Worm (Caenorhabditis elegans) whole organism, young adult: Measurements from ENCODE around the gene sut-2.
A peak's percentile ranks its signal among the peaks of the same experiment; 100 is the strongest.

Source experiments
- B0261.1 ChIP-seq: sonication (generic microtip); optimal IDR thresholded peaks from 2 replicates; lab custom pipeline; 2016; ENCODE audit warnings: mild to moderate bottlenecking, missing genetic modification characterization, moderate library complexity, missing compliant biosample characterization
- B0336.3 ChIP-seq: fragments of 200-800 bp; sonication (Bioruptor generic); IDR thresholded peaks from 2 replicates; pipeline ENCODE4 v1.3.6; 2022; ENCODE audit warnings: missing genetic modification characterization, missing compliant biosample characterization
- C06A6.2 ChIP-seq: fragments of 200-800 bp; sonication (Bioruptor generic); conservative IDR thresholded peaks from 2 replicates; pipeline ENCODE4 v1.3.6; 2022; ENCODE audit warnings: missing genetic modification characterization, missing compliant biosample characterization
- D2030.7 ChIP-seq: fragments of 200-800 bp; sonication (Bioruptor generic); IDR thresholded peaks from 2 replicates; pipeline ENCODE4 v1.3.6; 2022; ENCODE audit warnings: missing genetic modification reagents, missing genetic modification characterization, missing compliant biosample characterization
- F57A8.1 ChIP-seq: fragments of 200-800 bp; sonication (Bioruptor generic); optimal IDR thresholded peaks from 2 replicates; lab custom pipeline; 2018; ENCODE audit warnings: mild to moderate bottlenecking, missing genetic modification characterization, moderate library complexity, missing compliant biosample characterization
- K12H6.12 ChIP-seq: fragments of 200-800 bp; sonication (Bioruptor generic); optimal IDR thresholded peaks from 2 replicates; lab custom pipeline; 2018; ENCODE audit warnings: mild to moderate bottlenecking, missing genetic modification characterization, missing compliant biosample characterization
- Y53G8AR.9 ChIP-seq: fragments of 200-800 bp; sonication (Bioruptor generic); conservative IDR thresholded peaks from 2 replicates; pipeline ENCODE4 v1.3.6; 2022; ENCODE audit warnings: missing genetic modification reagents, missing genetic modification characterization, missing compliant biosample characterization
- Y67H2A.10 ChIP-seq: fragments of 200-800 bp; sonication (Bioruptor generic); conservative IDR thresholded peaks from 2 replicates; pipeline ENCODE4 v1.3.6; 2022; ENCODE audit warnings: missing genetic modification reagents, missing genetic modification characterization, missing compliant biosample characterization
- Y95B8A.8 ChIP-seq: fragments of 200-800 bp; sonication (Bioruptor generic); IDR thresholded peaks from 2 replicates; pipeline ENCODE4 v1.3.6; 2022; ENCODE audit warnings: missing genetic modification reagents, missing genetic modification characterization, missing compliant biosample characterization
- akir-1 ChIP-seq: fragments of 200-800 bp; sonication (Bioruptor generic); optimal IDR thresholded peaks from 2 replicates; lab custom pipeline; 2018; ENCODE audit warnings: mild to moderate bottlenecking, missing genetic modification characterization, moderate library complexity, missing compliant biosample characterization
- atf-7 ChIP-seq: sonication (generic microtip); optimal IDR thresholded peaks from 2 replicates; lab custom pipeline; 2017; ENCODE audit warnings: mild to moderate bottlenecking, missing genetic modification characterization, missing compliant biosample characterization
- athp-1 ChIP-seq: sonication (generic microtip); optimal IDR thresholded peaks from 2 replicates; lab custom pipeline; 2017; ENCODE audit warnings: mild to moderate bottlenecking, missing genetic modification characterization, missing compliant biosample characterization
- ceh-27 ChIP-seq: fragments of 200-800 bp; sonication (Bioruptor generic); optimal IDR thresholded peaks from 2 replicates; lab custom pipeline; 2018; ENCODE audit warnings: mild to moderate bottlenecking, missing genetic modification characterization, moderate library complexity, missing compliant biosample characterization
- ceh-40 ChIP-seq: fragments of 200-800 bp; sonication (Bioruptor generic); IDR thresholded peaks from 2 replicates; pipeline ENCODE4 v1.3.6; 2022; ENCODE audit warnings: missing genetic modification characterization, missing compliant biosample characterization
- ceh-91 ChIP-seq: fragments of 200-800 bp; sonication (Bioruptor generic); IDR thresholded peaks from 2 replicates; pipeline ENCODE4 v1.3.6; 2022; ENCODE audit warnings: missing genetic modification reagents, missing genetic modification characterization, missing compliant biosample characterization
- egl-44 ChIP-seq: fragments of 200-800 bp; sonication (Bioruptor generic); IDR thresholded peaks from 2 replicates; pipeline ENCODE4 v1.3.6; 2022; ENCODE audit warnings: missing genetic modification reagents, missing genetic modification characterization, missing compliant biosample characterization
- ets-4 ChIP-seq: fragments of 200-800 bp; sonication (Bioruptor generic); optimal IDR thresholded peaks from 2 replicates; lab custom pipeline; 2018; ENCODE audit warnings: mild to moderate bottlenecking, missing genetic modification characterization, missing compliant biosample characterization
- hlh-12 ChIP-seq: sonication (generic microtip); optimal IDR thresholded peaks from 2 replicates; lab custom pipeline; 2016; ENCODE audit warnings: missing genetic modification characterization, missing compliant biosample characterization
- lsl-1 ChIP-seq: fragments of 200-800 bp; sonication (Bioruptor generic); optimal IDR thresholded peaks from 2 replicates; lab custom pipeline; 2018; ENCODE audit warnings: mild to moderate bottlenecking, missing genetic modification characterization, moderate library complexity, missing compliant biosample characterization
- lsy-27 ChIP-seq: sonication (generic microtip); optimal IDR thresholded peaks from 2 replicates; lab custom pipeline; 2017; ENCODE audit warnings: missing genetic modification characterization, mild to moderate bottlenecking, missing compliant biosample characterization, antibody characterized with exemption, missing genotype, borderline replicate concordance; ENCODE audit not compliant: insufficient read depth
- madf-3 ChIP-seq: fragments of 200-800 bp; sonication (Bioruptor generic); IDR thresholded peaks from 2 replicates; pipeline ENCODE4 v1.3.6; 2022; ENCODE audit warnings: missing genetic modification reagents, missing genetic modification characterization, missing compliant biosample characterization
- mes-4 ChIP-seq: sonication (generic microtip); optimal IDR thresholded peaks from 2 replicates; lab custom pipeline; 2016; ENCODE audit warnings: missing genotype, missing genetic modification characterization, missing compliant biosample characterization
- nfya-1 ChIP-seq: sonication (generic microtip); optimal IDR thresholded peaks from 2 replicates; lab custom pipeline; 2017; ENCODE audit warnings: antibody characterized with exemption, missing compliant biosample characterization, missing genetic modification characterization, borderline replicate concordance; ENCODE audit not compliant: insufficient read depth
- nfyb-1 ChIP-seq: fragments of 200-800 bp; sonication (Bioruptor generic); IDR thresholded peaks from 2 replicates; pipeline ENCODE4 v1.3.6; 2022; ENCODE audit warnings: missing genetic modification reagents, missing genetic modification characterization, missing compliant biosample characterization
- nhr-80 ChIP-seq: sonication (generic microtip); optimal IDR thresholded peaks from 2 replicates; lab custom pipeline; 2016; ENCODE audit warnings: missing genetic modification characterization, missing compliant biosample characterization
- pha-4 ChIP-seq: fragments of 150-350 bp; sonication (generic microtip); optimal IDR thresholded peaks from 2 replicates; lab custom pipeline; 2014; ENCODE audit warnings: missing biosample characterization, missing genetic modification reagents, missing genetic modification characterization
- rcor-1 ChIP-seq: fragments of 200-800 bp; sonication (Bioruptor generic); IDR thresholded peaks from 2 replicates; pipeline ENCODE4 v1.3.6; 2022; ENCODE audit warnings: missing genetic modification reagents, missing genetic modification characterization, missing compliant biosample characterization
- repo-1 ChIP-seq: sonication (generic microtip); optimal IDR thresholded peaks from 2 replicates; lab custom pipeline; 2017; ENCODE audit warnings: mild to moderate bottlenecking, missing genetic modification characterization, missing compliant biosample characterization
- rpc-1 ChIP-seq, 2 experiments: fragments of 150-350 bp in 1 of 2; sonication (generic microtip) in 1 of 2; optimal IDR thresholded peaks; 2 replicates each; lab custom pipeline; 2014 to 2018; ENCODE audit warnings: missing biosample characterization in 1 of 2, missing genetic modification characterization in 1 of 2, missing genetic modification reagents in 1 of 2, missing genotype in 1 of 2
- sdz-38 ChIP-seq: sonication (generic microtip); optimal IDR thresholded peaks from 2 replicates; lab custom pipeline; 2016; ENCODE audit warnings: missing genotype, missing genetic modification characterization, missing compliant biosample characterization
- snpc-1.3 ChIP-seq: sonication (generic microtip); optimal IDR thresholded peaks from 2 replicates; lab custom pipeline; 2017; ENCODE audit warnings: missing genetic modification characterization, mild to moderate bottlenecking, missing compliant biosample characterization, antibody characterized with exemption, moderate library complexity, missing genotype, missing genetic modification reagents; ENCODE audit not compliant: insufficient read depth
- somi-1 ChIP-seq: fragments of 200-800 bp; sonication (Bioruptor generic); optimal IDR thresholded peaks from 2 replicates; lab custom pipeline; 2018; ENCODE audit warnings: mild to moderate bottlenecking, missing genetic modification characterization, missing compliant biosample characterization
- sptf-2 ChIP-seq: fragments of 200-800 bp; sonication (Bioruptor generic); optimal IDR thresholded peaks from 2 replicates; lab custom pipeline; 2018; ENCODE audit warnings: mild to moderate bottlenecking, missing genetic modification characterization, missing compliant biosample characterization
- tbx-9 ChIP-seq: sonication (generic microtip); optimal IDR thresholded peaks from 2 replicates; lab custom pipeline; 2016; ENCODE audit warnings: borderline replicate concordance, missing genetic modification characterization, inconsistent platforms, missing compliant biosample characterization
- zfh-2 ChIP-seq: fragments of 200-800 bp; sonication (Bioruptor generic); conservative IDR thresholded peaks from 2 replicates; pipeline ENCODE4 v1.3.6; 2022; ENCODE audit warnings: missing genetic modification reagents, missing genetic modification characterization, missing compliant biosample characterization
- ztf-22 ChIP-seq: fragments of 200-800 bp; sonication (Bioruptor generic); optimal IDR thresholded peaks from 2 replicates; lab custom pipeline; 2018; ENCODE audit warnings: mild to moderate bottlenecking, missing genetic modification characterization, moderate library complexity, missing compliant biosample characterization

sut-2 gene

DNA sequence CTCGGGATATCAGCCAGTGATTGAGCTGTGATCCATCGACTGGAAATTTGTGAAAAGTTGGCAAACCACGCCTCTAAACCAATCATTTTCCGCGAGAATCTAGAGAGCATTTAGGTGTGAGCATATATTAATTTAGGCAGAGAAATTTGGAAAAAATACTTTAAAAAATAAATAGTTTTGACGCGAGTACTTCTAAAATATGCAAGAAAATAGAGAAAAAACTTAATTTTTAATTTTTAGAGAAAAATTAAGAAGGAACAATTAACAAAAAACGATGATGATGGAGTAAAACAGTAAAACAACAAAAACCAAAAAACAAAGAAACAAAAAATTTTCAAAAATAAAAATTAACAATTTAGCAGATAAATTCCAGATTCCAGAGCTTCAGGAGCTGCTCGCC, 37.0 kb upstream of the sut-2 start, which contains the start of gene txt-6:
Gene txt-6 (minus strand): TSS at position 101 of the 400 bp plus-strand sequence.
- TF ChIP-seq repo-1 (tag; lab: Kevin White, UChicago) (no peak), mes-4 (tag; lab: Kevin White, UChicago) (no peak), C06A6.2 (GFP tag; lab: Robert Waterston, UW) (no peak), Y95B8A.8 (GFP tag; lab: Robert Waterston, UW) (no peak), rcor-1 (no peak), B0261.1 (tag; lab: Kevin White, UChicago) (no peak), lsl-1 (GFP tag; lab: Kevin White, UChicago) (no peak), akir-1 (GFP tag; lab: Kevin White, UChicago) (no peak), sdz-38 (tag; lab: Kevin White, UChicago) (no peak), somi-1 (no peak), egl-44 (GFP tag; lab: Robert Waterston, UW) (no peak), nfya-1 (no peak), athp-1 (no peak), K12H6.12 (no peak), ceh-27 (GFP tag; lab: Kevin White, UChicago) (no peak), snpc-1.3 (tag; lab: Kevin White, UChicago) (no peak), sptf-2 (GFP tag; lab: Kevin White, UChicago) (no peak)

DNA sequence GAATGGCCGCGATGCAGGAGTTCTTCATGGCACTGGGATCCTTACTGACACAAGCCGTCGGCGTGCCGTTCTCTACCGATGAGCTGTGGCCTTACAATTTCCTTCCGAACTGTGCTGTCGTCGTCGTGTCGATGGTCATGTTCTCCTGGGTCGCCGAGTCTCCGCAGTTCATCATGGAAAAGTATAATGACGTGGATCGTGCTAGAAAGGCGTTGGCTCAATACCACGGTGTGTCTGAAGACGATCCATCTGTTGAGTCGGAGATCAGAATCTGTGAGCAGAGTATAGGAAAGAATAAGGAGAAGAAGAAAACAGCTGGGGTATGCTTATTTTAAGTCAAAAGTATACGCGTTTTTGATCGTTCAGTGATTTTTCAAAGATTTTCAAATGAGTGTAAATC, 29.4 kb upstream of the sut-2 start:
- TF ChIP-seq rpc-1 (optimal IDR thresholded peaks at IDR 0.05; lab: Kevin White, UChicago) = no peak
- TF ChIP-seq rpc-1 (tag; optimal IDR thresholded peaks at IDR 0.05; lab: Kevin White, UChicago) = no peak
- peak; percentile 71; the same call in 1 of the 2 replicates for TF ChIP-seq zfh-2 (GFP tag; lab: Robert Waterston, UW)
- TF ChIP-seq B0336.3 (GFP tag; lab: Robert Waterston, UW) = no peak

DNA sequence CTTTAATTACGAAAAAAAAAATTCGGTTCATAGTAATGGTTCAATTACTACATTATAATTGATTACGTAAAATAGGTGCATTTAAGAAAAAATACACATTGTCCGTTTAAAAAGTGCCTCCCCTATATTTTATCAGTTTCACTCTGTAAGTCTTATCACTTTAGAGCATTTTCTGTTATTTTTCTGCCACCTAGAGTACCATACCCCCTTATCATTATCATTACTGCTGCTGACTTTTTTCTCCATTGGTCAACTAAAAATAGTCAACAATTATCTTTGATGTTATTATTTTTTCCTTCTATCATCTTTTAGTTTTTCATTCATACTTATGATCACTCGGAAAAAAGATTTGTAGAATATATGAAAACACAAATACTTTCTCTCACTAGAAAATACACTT, 28.6 kb upstream of the sut-2 start:
- TF ChIP-seq ets-4 (GFP tag; lab: Kevin White, UChicago) (no peak), D2030.7 (GFP tag; lab: Robert Waterston, UW) (no peak), nfyb-1 (GFP tag; lab: Robert Waterston, UW) (no peak)
- TF ChIP-seq, all 124 proteins: peak for 0

DNA sequence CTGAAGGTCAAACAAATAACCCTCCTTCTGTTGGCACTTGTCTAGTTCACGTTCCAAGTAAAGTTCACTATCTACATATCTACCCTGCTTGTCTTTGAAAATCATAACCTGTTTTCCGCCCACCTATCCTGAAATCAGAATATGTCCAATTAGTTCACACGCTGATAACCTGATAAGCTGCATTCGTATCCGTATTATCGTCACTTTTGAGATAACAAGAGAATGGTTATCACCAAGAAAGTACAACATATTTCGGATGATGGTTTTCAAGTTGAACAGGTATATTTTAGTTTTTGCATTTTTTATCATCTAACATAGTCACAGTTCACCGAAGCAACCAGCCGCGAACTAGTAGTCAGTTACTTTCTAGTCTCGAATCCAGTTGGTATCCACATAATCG, 20.9 kb upstream of the sut-2 start:
- TF ChIP-seq Y67H2A.10 (GFP tag; lab: Robert Waterston, UW) (no peak), pha-4 (no peak), ceh-91 (GFP tag; lab: Robert Waterston, UW) (no peak), ceh-27 (GFP tag; lab: Kevin White, UChicago) (no peak), ztf-22 (GFP tag; lab: Kevin White, UChicago) (no peak), atf-7 (tag; lab: Kevin White, UChicago) (no peak), K12H6.12 (no peak), ceh-40 (no peak), nhr-80 (tag; lab: Kevin White, UChicago) (no peak), F57A8.1 (no peak), tbx-9 (tag; lab: Kevin White, UChicago) (no peak), lsy-27 (tag; lab: Kevin White, UChicago) (no peak), Y53G8AR.9 (GFP tag; lab: Robert Waterston, UW) (no peak), hlh-12 (no peak), madf-3 (GFP tag; lab: Robert Waterston, UW) (no peak), C06A6.2 (GFP tag; lab: Robert Waterston, UW) (no peak), sptf-2 (GFP tag; lab: Kevin White, UChicago) (no peak)
